Fruit fly (Drosophila melanogaster): Measurements from ENCODE around the gene hiro.

hiro gene

dm6 chr3L:726486-727180 lies 38.9 kb upstream of the hiro start:
- TF ChIP-seq Blimp-1 (GFP tag; optimal IDR thresholded peaks at IDR 0.05), result no peak
- TF ChIP-seq CG32006 (GFP tag; optimal IDR thresholded peaks at IDR 0.05), result no peak
- no peak for TF ChIP-seq CG3919 (GFP tag; optimal IDR thresholded peaks at IDR 0.05)
- no peak for TF ChIP-seq Hr4 (GFP tag; optimal IDR thresholded peaks at IDR 0.05)
- TF ChIP-seq CG6276 (GFP tag; optimal IDR thresholded peaks at IDR 0.05), result no peak
- TF ChIP-seq CG8632 (GFP tag; optimal IDR thresholded peaks at IDR 0.05), result no peak
- no peak for TF ChIP-seq Ets96B (tag; optimal IDR thresholded peaks at IDR 0.05)
- TF ChIP-seq Gug (GFP tag; IDR thresholded peaks at IDR 0.05), result no peak
- no peak for TF ChIP-seq CG11294 (GFP tag; IDR thresholded peaks at IDR 0.05)
- no peak for TF ChIP-seq acj6 (GFP tag; optimal IDR thresholded peaks at IDR 0.05)
- no peak for TF ChIP-seq fd59A (GFP tag; optimal IDR thresholded peaks at IDR 0.05)
- TF ChIP-seq Smox (GFP tag; optimal IDR thresholded peaks at IDR 0.05), result no peak
- no peak for TF ChIP-seq Eip75B (GFP tag; optimal IDR thresholded peaks at IDR 0.05)

- TF ChIP-seq svp (GFP tag), result peak; percentile 95
- TF ChIP-seq Ets96B (tag; optimal IDR thresholded peaks at IDR 0.05), result peak; percentile 74
- peak; percentile 84 for TF ChIP-seq Ets21C (GFP tag; optimal IDR thresholded peaks at IDR 0.05)
- peak; percentile 54 to 70 for TF ChIP-seq ss (GFP tag; optimal IDR thresholded peaks at IDR 0.05)
- peak; percentile 32 for TF ChIP-seq CG11762 (GFP tag; optimal IDR thresholded peaks at IDR 0.05; ENCODE audit: insufficient read depth)
- no peak for TF ChIP-seq Hr38 (GFP tag; optimal IDR thresholded peaks at IDR 0.05)
- TF ChIP-seq CG8119 (GFP tag; IDR thresholded peaks at IDR 0.05), result 0 out of 3 replicates have a peak, but pooled peaks have one; percentile 21
- TF ChIP-seq OdsH (GFP tag; optimal IDR thresholded peaks at IDR 0.05), result peak; percentile 78
- no peak for TF ChIP-seq fkh (GFP tag; optimal IDR thresholded peaks at IDR 0.05)
- TF ChIP-seq CG11294 (GFP tag; IDR thresholded peaks at IDR 0.05), result no peak
- TF ChIP-seq CG16779 (tag; optimal IDR thresholded peaks at IDR 0.05), result no peak
- 0 out of 3 replicates have a peak, but pooled peaks have one; percentile 14 for TF ChIP-seq eg (GFP tag; IDR thresholded peaks at IDR 0.05)
- peak; percentile 28 for TF ChIP-seq CG9139 (GFP tag; optimal IDR thresholded peaks at IDR 0.05)
- TF ChIP-seq Hr4 (GFP tag; optimal IDR thresholded peaks at IDR 0.05), result peak; percentile 32
- TF ChIP-seq achi (GFP tag; optimal IDR thresholded peaks at IDR 0.05), result peak; percentile 76
- peak; percentile 94 for TF ChIP-seq Met (GFP tag; optimal IDR thresholded peaks at IDR 0.05)
- TF ChIP-seq dsx (GFP tag; optimal IDR thresholded peaks at IDR 0.05; ENCODE audit: poor library complexity, severe bottlenecking), result peak; percentile 38
- TF ChIP-seq CG31627 (GFP tag; optimal IDR thresholded peaks at IDR 0.05), result peak; percentile 92
- TF ChIP-seq dac (GFP tag; optimal IDR thresholded peaks at IDR 0.05), result no peak
- no peak for TF ChIP-seq CG6276 (GFP tag; optimal IDR thresholded peaks at IDR 0.05)
- TF ChIP-seq acj6 (GFP tag; optimal IDR thresholded peaks at IDR 0.05), result peak; percentile 78
- TF ChIP-seq CG8319 (GFP tag; optimal IDR thresholded peaks at IDR 0.05), result peak; percentile 61
- TF ChIP-seq vri (GFP tag; optimal IDR thresholded peaks at IDR 0.05), result peak; percentile 75
- TF ChIP-seq Eip93F (GFP tag; optimal IDR thresholded peaks at IDR 0.05), result no peak
- no peak for TF ChIP-seq fd85E (GFP tag; optimal IDR thresholded peaks at IDR 0.05)
- TF ChIP-seq Hr39 (GFP tag; optimal IDR thresholded peaks at IDR 0.05), result peak; percentile 92
- TF ChIP-seq CG6854 (GFP tag; optimal IDR thresholded peaks at IDR 0.05), result peak; percentile 58
- TF ChIP-seq CG32006 (GFP tag; optimal IDR thresholded peaks at IDR 0.05), result peak; percentile 26
- peak; percentile 84 for TF ChIP-seq CG6792 (GFP tag; optimal IDR thresholded peaks at IDR 0.05)
- no peak for TF ChIP-seq Gug (GFP tag; IDR thresholded peaks at IDR 0.05)
- TF ChIP-seq salr (GFP tag; optimal IDR thresholded peaks at IDR 0.05), result peak; percentile 14 to 38
- peak; percentile 61 for TF ChIP-seq CG6808 (GFP tag; optimal IDR thresholded peaks at IDR 0.05)
- TF ChIP-seq pdm3 (GFP tag; optimal IDR thresholded peaks at IDR 0.05), result peak; percentile 78
- TF ChIP-seq CG4318 (GFP tag; optimal IDR thresholded peaks at IDR 0.05), result no peak
- TF ChIP-seq Sox14 (GFP tag; optimal IDR thresholded peaks at IDR 0.05), result peak; percentile 80
- TF ChIP-seq Smox (GFP tag; optimal IDR thresholded peaks at IDR 0.05), result peak; percentile 88
- TF ChIP-seq CG34406 (GFP tag; optimal IDR thresholded peaks at IDR 0.05), result peak; percentile 79
- TF ChIP-seq Sox102F (GFP tag; optimal IDR thresholded peaks at IDR 0.05), result peak; percentile 89
- peak; percentile 64 for TF ChIP-seq CG8632 (GFP tag; optimal IDR thresholded peaks at IDR 0.05)
- TF ChIP-seq net (GFP tag; optimal IDR thresholded peaks at IDR 0.05), result peak; percentile 44
- peak; percentile 88 for TF ChIP-seq lz (GFP tag; optimal IDR thresholded peaks at IDR 0.05)
- peak; percentile 83 for TF ChIP-seq CG3919 (GFP tag; optimal IDR thresholded peaks at IDR 0.05)
- peak; percentile 92 for TF ChIP-seq Eip78C (GFP tag)
Observed at dm6 chr3L:725527-726191, 37.9 kb upstream of the hiro start.
